Worm (Caenorhabditis elegans): ENCODE measurements around the gene srd-13.

- TF ChIP-seq F13C5.2 (tag; optimal IDR thresholded peaks at IDR 0.05) = no peak
- no peak for TF ChIP-seq flt-1 (GFP tag; IDR thresholded peaks at IDR 0.05)
- no peak for TF ChIP-seq hmg-4 (GFP tag; optimal IDR thresholded peaks at IDR 0.05)
- no peak for TF ChIP-seq pes-1 (GFP tag; IDR thresholded peaks at IDR 0.05)
- no peak for TF ChIP-seq ama-1 (optimal IDR thresholded peaks at IDR 0.05)
- no peak for TF ChIP-seq aly-1 (tag; optimal IDR thresholded peaks at IDR 0.05)
- no peak for TF ChIP-seq ets-7 (tag; optimal IDR thresholded peaks at IDR 0.05)
Observed at ce11 chrIV:5602415-5602814, 33.0 kb downstream of the srd-13 start.

All from whole organism, early embryonic.